Worm (Caenorhabditis elegans) whole organism, L1 larva: Measurements from ENCODE around the gene F52E10.2.
A peak's percentile ranks its signal among the peaks of the same experiment; 100 is the strongest.

Experiments used
- C04F5.9 ChIP-seq: sonication (generic microtip); optimal IDR thresholded peaks from 2 replicates; lab custom pipeline; 2016; ENCODE audit warnings: missing genetic modification characterization, missing compliant biosample characterization
- C16A3.4 ChIP-seq: fragments of 150-350 bp; optimal IDR thresholded peaks from 2 replicates; lab custom pipeline; 2014; ENCODE audit warnings: missing biosample characterization, missing genetic modification characterization
- ama-1 ChIP-seq: fragments of 150-350 bp; optimal IDR thresholded peaks from 2 replicates; lab custom pipeline; 2014
- blmp-1 ChIP-seq: fragments of 150-350 bp; optimal IDR thresholded peaks from 2 replicates; lab custom pipeline; 2014; ENCODE audit warnings: missing biosample characterization, missing genetic modification characterization
- ceh-8 ChIP-seq: fragments of 200-800 bp; sonication (Bioruptor generic); optimal IDR thresholded peaks from 2 replicates; lab custom pipeline; 2018; ENCODE audit warnings: mild to moderate bottlenecking, missing genetic modification characterization, moderate library complexity, missing compliant biosample characterization
- ceh-82 ChIP-seq, 3 experiments: fragments of 150-350 bp in 1 of 3; sonication (generic microtip) in 2 of 3; optimal IDR thresholded peaks; 2 replicates each; lab custom pipeline; 2014 to 2017; ENCODE audit warnings: missing biosample characterization in 3 of 3, missing genetic modification characterization in 3 of 3
- ces-1 ChIP-seq: fragments of 150-350 bp; optimal IDR thresholded peaks from 2 replicates; lab custom pipeline; 2014; ENCODE audit warnings: missing biosample characterization, missing genetic modification reagents, missing genetic modification characterization
- dpl-1 ChIP-seq, 3 experiments: fragments of 150-350 bp in 2 of 3; sonication (generic microtip) in 1 of 3; optimal IDR thresholded peaks; 2 replicates each; lab custom pipeline; 2014 to 2017; ENCODE audit warnings: missing biosample characterization in 3 of 3, missing genetic modification characterization in 3 of 3, missing genetic modification reagents in 3 of 3
- dsc-1 ChIP-seq: sonication (generic microtip); optimal IDR thresholded peaks from 2 replicates; lab custom pipeline; 2016; ENCODE audit warnings: mild to moderate bottlenecking, missing genetic modification characterization, missing compliant biosample characterization
- efl-1 ChIP-seq, 4 experiments: fragments of 150-350 bp; optimal IDR thresholded peaks in 3 of 4; peaks in 1 of 4; 1 replicate in 1 of 4; 2 replicates in 3 of 4; lab custom pipeline; 2014; ENCODE audit warnings: missing biosample characterization in 2 of 4, missing genetic modification characterization in 2 of 4, missing genetic modification reagents in 2 of 4
- efl-3 ChIP-seq: fragments of 200-800 bp; sonication (Bioruptor generic); optimal IDR thresholded peaks from 2 replicates; lab custom pipeline; 2018; ENCODE audit warnings: mild to moderate bottlenecking, missing genetic modification characterization, missing compliant biosample characterization
- egl-13 ChIP-seq: sonication (generic microtip); optimal IDR thresholded peaks from 2 replicates; lab custom pipeline; 2016; ENCODE audit warnings: missing genotype, missing genetic modification reagents, missing genetic modification characterization, missing compliant biosample characterization
- egl-27 ChIP-seq, 2 experiments: fragments of 150-350 bp in 1 of 2; sonication (generic microtip); optimal IDR thresholded peaks; 3 replicates each; lab custom pipeline; 2017 to 2018; ENCODE audit warnings: missing biosample characterization in 2 of 2, missing genetic modification characterization in 2 of 2, missing genetic modification reagents in 2 of 2
- elt-2 ChIP-seq: sonication (generic microtip); optimal IDR thresholded peaks from 2 replicates; lab custom pipeline; 2016; ENCODE audit warnings: missing genetic modification characterization, mild to moderate bottlenecking, inconsistent platforms, missing compliant biosample characterization, missing genetic modification reagents
- elt-3 ChIP-seq, 6 experiments: fragments of 150-350 bp in 1 of 6; sonication (generic microtip); optimal IDR thresholded peaks; 2 replicates each; lab custom pipeline; 2017 to 2018; ENCODE audit warnings: missing biosample characterization in 6 of 6, missing genetic modification characterization in 6 of 6, inconsistent platforms in 1 of 6
- fos-1 ChIP-seq: fragments of 150-350 bp; optimal IDR thresholded peaks from 2 replicates; lab custom pipeline; 2014; ENCODE audit warnings: missing biosample characterization, missing genetic modification characterization
- hlh-17 ChIP-seq: fragments of 200-800 bp; sonication (Bioruptor generic); optimal IDR thresholded peaks from 2 replicates; lab custom pipeline; 2018; ENCODE audit warnings: missing genetic modification characterization, mild to moderate bottlenecking, missing compliant biosample characterization, moderate library complexity, borderline replicate concordance
- hlh-4 ChIP-seq: sonication (generic microtip); optimal IDR thresholded peaks from 2 replicates; lab custom pipeline; 2016; ENCODE audit warnings: mild to moderate bottlenecking, missing genetic modification characterization, missing compliant biosample characterization
- irx-1 ChIP-seq: sonication (generic microtip); optimal IDR thresholded peaks from 2 replicates; lab custom pipeline; 2016; ENCODE audit warnings: missing genetic modification characterization, missing compliant biosample characterization
- isw-1 ChIP-seq: fragments of 200-800 bp; sonication (Bioruptor generic); IDR thresholded peaks from 2 replicates; pipeline ENCODE4 v1.3.6; 2022; ENCODE audit warnings: missing genetic modification characterization, missing compliant biosample characterization
- lin-14 ChIP-seq: fragments of 200-800 bp; sonication (Bioruptor generic); optimal IDR thresholded peaks from 2 replicates; lab custom pipeline; 2018; ENCODE audit warnings: mild to moderate bottlenecking, missing genetic modification characterization, moderate library complexity, missing compliant biosample characterization
- lin-15B ChIP-seq: fragments of 150-350 bp; sonication (generic microtip); optimal IDR thresholded peaks from 3 replicates; lab custom pipeline; 2014; ENCODE audit warnings: missing biosample characterization, missing genetic modification characterization
- lin-35 ChIP-seq, 2 experiments: fragments of 150-350 bp; optimal IDR thresholded peaks; 2 replicates each; lab custom pipeline; 2014; ENCODE audit warnings: missing biosample characterization in 2 of 2, missing genetic modification characterization in 2 of 2, missing genetic modification reagents in 2 of 2
- lin-39 ChIP-seq: fragments of 150-350 bp; optimal IDR thresholded peaks from 2 replicates; lab custom pipeline; 2014; ENCODE audit warnings: missing biosample characterization, missing genetic modification reagents, missing genetic modification characterization
- lsy-2 ChIP-seq, 2 experiments: fragments of 150-350 bp; optimal IDR thresholded peaks; 2 replicates each; lab custom pipeline; 2014; ENCODE audit warnings: missing biosample characterization in 2 of 2, missing genetic modification characterization in 2 of 2
- mab-9 ChIP-seq: fragments of 200-800 bp; sonication (Bioruptor generic); IDR thresholded peaks from 2 replicates; pipeline ENCODE4 v1.3.6; 2022; ENCODE audit warnings: missing genetic modification reagents, missing genetic modification characterization, missing compliant biosample characterization
- mdl-1 ChIP-seq, 2 experiments: fragments of 150-350 bp; optimal IDR thresholded peaks; 2 replicates each; lab custom pipeline; 2014 to 2017; ENCODE audit warnings: missing biosample characterization in 2 of 2, missing genetic modification characterization in 2 of 2, inconsistent platforms in 1 of 2
- mep-1 ChIP-seq: fragments of 150-350 bp; optimal IDR thresholded peaks from 2 replicates; lab custom pipeline; 2014; ENCODE audit warnings: missing biosample characterization, missing genetic modification characterization
- nhr-19 ChIP-seq: fragments of 200-800 bp; sonication (Bioruptor generic); conservative IDR thresholded peaks from 2 replicates; pipeline ENCODE4 v1.3.6; 2022; ENCODE audit warnings: missing genetic modification characterization, missing compliant biosample characterization
- nhr-20 ChIP-seq: sonication (generic microtip); optimal IDR thresholded peaks from 2 replicates; lab custom pipeline; 2016; ENCODE audit warnings: mild to moderate bottlenecking, missing genetic modification characterization, missing compliant biosample characterization
- nhr-47 ChIP-seq: sonication (generic microtip); optimal IDR thresholded peaks from 2 replicates; lab custom pipeline; 2016; ENCODE audit warnings: mild to moderate bottlenecking, missing genetic modification characterization, moderate library complexity, missing compliant biosample characterization
- nhr-71 ChIP-seq: sonication (generic microtip); optimal IDR thresholded peaks from 2 replicates; lab custom pipeline; 2016; ENCODE audit warnings: mild to moderate bottlenecking, missing genetic modification characterization, moderate library complexity, missing compliant biosample characterization
- nhr-77 ChIP-seq: fragments of 150-350 bp; optimal IDR thresholded peaks from 2 replicates; lab custom pipeline; 2014; ENCODE audit warnings: missing biosample characterization, missing genetic modification characterization
- nhr-84 ChIP-seq: sonication (generic microtip); optimal IDR thresholded peaks from 2 replicates; lab custom pipeline; 2017; ENCODE audit warnings: missing biosample characterization, missing genetic modification characterization
- nhr-85 ChIP-seq: sonication (generic microtip); peaks from one replicate; lab custom pipeline; 2016; ENCODE audit warnings: missing genetic modification characterization, inconsistent platforms, missing compliant biosample characterization
- pax-3 ChIP-seq: fragments of 200-800 bp; sonication (Bioruptor generic); optimal IDR thresholded peaks from 2 replicates; lab custom pipeline; 2018; ENCODE audit warnings: mild to moderate bottlenecking, missing genetic modification characterization, moderate library complexity, missing compliant biosample characterization
- pqm-1 ChIP-seq: sonication (generic microtip); optimal IDR thresholded peaks from 3 replicates; lab custom pipeline; 2017; ENCODE audit warnings: missing biosample characterization, missing genetic modification characterization
- rnt-1 ChIP-seq: sonication (generic microtip); optimal IDR thresholded peaks from 2 replicates; lab custom pipeline; 2016; ENCODE audit warnings: mild to moderate bottlenecking, missing genetic modification characterization, moderate library complexity, missing compliant biosample characterization
- skn-1 ChIP-seq: fragments of 150-350 bp; optimal IDR thresholded peaks from 2 replicates; lab custom pipeline; 2014; ENCODE audit warnings: missing biosample characterization, missing genetic modification characterization
- snu-23 ChIP-seq: sonication (generic microtip); optimal IDR thresholded peaks from 2 replicates; lab custom pipeline; 2016; ENCODE audit warnings: missing genetic modification characterization, missing compliant biosample characterization
- swsn-7 ChIP-seq: sonication (generic microtip); optimal IDR thresholded peaks from 2 replicates; lab custom pipeline; 2016; ENCODE audit warnings: missing genetic modification characterization, missing compliant biosample characterization
- tbx-2 ChIP-seq: sonication (generic microtip); optimal IDR thresholded peaks from 2 replicates; lab custom pipeline; 2016; ENCODE audit warnings: missing genetic modification characterization, missing compliant biosample characterization
- unc-130 ChIP-seq: fragments of 150-350 bp; optimal IDR thresholded peaks from 2 replicates; lab custom pipeline; 2017; ENCODE audit warnings: missing biosample characterization, missing genetic modification characterization, inconsistent platforms
- unc-86 ChIP-seq: sonication (generic microtip); optimal IDR thresholded peaks from 2 replicates; lab custom pipeline; 2016; ENCODE audit warnings: missing genetic modification characterization, missing compliant biosample characterization
- vab-15 ChIP-seq: sonication (generic microtip); optimal IDR thresholded peaks from 2 replicates; lab custom pipeline; 2017; ENCODE audit warnings: missing genotype, mild to moderate bottlenecking, missing genetic modification characterization, missing compliant biosample characterization
- xbp-1 ChIP-seq: sonication (generic microtip); optimal IDR thresholded peaks from 2 replicates; lab custom pipeline; 2016; ENCODE audit warnings: missing genetic modification characterization, missing compliant biosample characterization
- ztf-11 ChIP-seq, 2 experiments: sonication (generic microtip); optimal IDR thresholded peaks; 2 replicates each; lab custom pipeline; 2016 to 2017; ENCODE audit warnings: missing genetic modification characterization in 2 of 2, missing biosample characterization in 1 of 2, missing compliant biosample characterization in 1 of 2

The F52E10.2 gene

ce11 chrX:16283103-16283502, at the start of gene F52E10.2:
TSS of gene F52E10.2 (minus strand) at chrX:16283203.
- TF ChIP-seq lin-39 (tag; lab: Kevin White, UChicago) (no peak), xbp-1 (tag; lab: Kevin White, UChicago) (no peak), rnt-1 (tag; lab: Kevin White, UChicago) (no peak), egl-13 (tag; lab: Kevin White, UChicago) (no peak), ceh-8 (no peak), isw-1 (no peak), unc-130 (tag; lab: Kevin White, UChicago) (no peak)

DNA sequence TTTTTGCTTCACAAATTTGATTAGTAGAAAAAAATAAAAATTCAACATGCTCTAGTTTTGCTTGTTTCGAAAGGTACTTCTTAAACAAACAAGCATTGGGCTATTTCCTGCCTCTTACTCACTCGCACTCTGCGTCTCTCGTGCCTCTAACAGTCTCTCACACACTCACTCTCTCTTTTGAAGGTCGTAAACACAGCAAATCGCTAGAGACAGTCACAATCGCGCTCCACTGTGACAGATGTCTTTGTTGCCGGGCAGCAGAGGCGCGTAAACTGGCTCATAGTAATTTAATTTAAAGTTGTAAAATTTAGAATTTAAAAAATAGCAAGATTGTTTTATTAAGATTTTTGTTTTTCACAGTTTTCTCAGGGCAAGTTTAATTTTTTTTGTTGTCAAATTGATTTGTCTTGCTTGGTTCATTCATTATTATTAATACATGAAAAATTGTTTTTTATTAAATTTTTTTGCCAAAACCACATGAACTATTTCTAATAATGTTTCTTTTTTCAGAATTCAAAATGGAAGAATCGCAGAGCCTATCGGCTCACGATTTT, 49.0 kb upstream of the F52E10.2 start, which contains the start of gene taf-3:
taf-3 (plus strand) TSS at position 504 of the 554 bp plus-strand sequence.
- TF ChIP-seq nhr-20 (tag; lab: Kevin White, UChicago) (peak; percentile 62), unc-130 (tag; lab: Kevin White, UChicago) (no peak), ces-1 (GFP tag; lab: Kevin White, UChicago) (no peak), lsy-2 (tag; optimal IDR thresholded peaks at IDR 0.05; lab: Kevin White, UChicago) (peak; percentile 22 to 64), pqm-1 (tag; lab: Kevin White, UChicago) (no peak), egl-27 (tag; optimal IDR thresholded peaks at IDR 0.05; lab: Kevin White, UChicago) (no peak), pax-3 (tag; lab: Kevin White, UChicago) (no peak), mep-1 (peak; percentile 34), irx-1 (tag; lab: Kevin White, UChicago) (peak; percentile 20), nhr-84 (tag; lab: Kevin White, UChicago) (no peak), dpl-1 (GFP tag; optimal IDR thresholded peaks at IDR 0.05; lab: Kevin White, UChicago) (peak in 2 of 3 experiments; percentile 46 to 52), lin-15B (tag; lab: Kevin White, UChicago) (peak; percentile 26), xbp-1 (tag; lab: Kevin White, UChicago) (peak; percentile 15), ztf-11 (tag; optimal IDR thresholded peaks at IDR 0.05; lab: Kevin White, UChicago) (no peak), C04F5.9 (tag; lab: Kevin White, UChicago) (no peak), unc-86 (tag; lab: Kevin White, UChicago) (no peak), ceh-82 (tag; optimal IDR thresholded peaks at IDR 0.05; lab: Kevin White, UChicago) (peak in 1 of 3 experiments; percentile 61), tbx-2 (tag; lab: Kevin White, UChicago) (peak; percentile 43), nhr-85 (tag; lab: Kevin White, UChicago) (peak; percentile 35), hlh-17 (GFP tag; lab: Kevin White, UChicago) (no peak), efl-1 (optimal IDR thresholded peaks at IDR 0.05; lab: Kevin White, UChicago) (peak; percentile 30 to 68), efl-1 (GFP tag; optimal IDR thresholded peaks at IDR 0.05 in 1 of 2; lab: Kevin White, UChicago) (no peak), lin-35 (GFP tag; optimal IDR thresholded peaks at IDR 0.05; lab: Kevin White, UChicago) (peak; percentile 24 to 70), dsc-1 (tag; lab: Kevin White, UChicago) (peak; percentile 9), swsn-7 (tag; lab: Kevin White, UChicago) (peak; percentile 22), C16A3.4 (tag; lab: Kevin White, UChicago) (peak; percentile 59), lin-14 (GFP tag; lab: Kevin White, UChicago) (peak; percentile 82), fos-1 (tag; lab: Kevin White, UChicago) (peak; percentile 47), blmp-1 (tag; lab: Kevin White, UChicago) (peak; percentile 76), skn-1 (tag; lab: Kevin White, UChicago) (peak; percentile 36), hlh-4 (no peak), elt-2 (peak; percentile 25), nhr-71 (tag; lab: Kevin White, UChicago) (peak; percentile 58), elt-3 (tag; optimal IDR thresholded peaks at IDR 0.05; lab: Kevin White, UChicago) (no peak), rnt-1 (tag; lab: Kevin White, UChicago) (peak; percentile 62), vab-15 (tag; lab: Kevin White, UChicago) (no peak), mab-9 (GFP tag; lab: Robert Waterston, UW) (no peak), efl-3 (GFP tag; lab: Kevin White, UChicago) (no peak), mdl-1 (tag; optimal IDR thresholded peaks at IDR 0.05; lab: Kevin White, UChicago) (peak in 1 of 2 experiments; percentile 60), nhr-77 (peak; percentile 5), ama-1 (lab: Kevin White, UChicago) (no peak), nhr-19 (no peak), snu-23 (GFP tag; lab: Kevin White, UChicago) (peak; percentile 57), nhr-47 (tag; lab: Kevin White, UChicago) (peak; percentile 33)
